Worm (Caenorhabditis elegans) whole organism, L1 larva: ENCODE measurements around the gene cdr-1.

Experiments used
- aly-2 ChIP-seq: fragments of 150-350 bp; optimal IDR thresholded peaks from 2 replicates; lab custom pipeline; 2014; ENCODE audit warnings: missing biosample characterization, missing genetic modification characterization
- dsc-1 ChIP-seq: sonication (generic microtip); optimal IDR thresholded peaks from 2 replicates; lab custom pipeline; 2016; ENCODE audit warnings: mild to moderate bottlenecking, missing genetic modification characterization, missing compliant biosample characterization
- egl-27 ChIP-seq, 2 experiments: fragments of 150-350 bp in 1 of 2; sonication (generic microtip); optimal IDR thresholded peaks; 3 replicates each; lab custom pipeline; 2017 to 2018; ENCODE audit warnings: missing biosample characterization in 2 of 2, missing genetic modification characterization in 2 of 2, missing genetic modification reagents in 2 of 2
- hlh-17 ChIP-seq: fragments of 200-800 bp; sonication (Bioruptor generic); optimal IDR thresholded peaks from 2 replicates; lab custom pipeline; 2018; ENCODE audit warnings: missing genetic modification characterization, mild to moderate bottlenecking, missing compliant biosample characterization, moderate library complexity, borderline replicate concordance
- mdl-1 ChIP-seq, 2 experiments: fragments of 150-350 bp; optimal IDR thresholded peaks; 2 replicates each; lab custom pipeline; 2014 to 2017; ENCODE audit warnings: missing biosample characterization in 2 of 2, missing genetic modification characterization in 2 of 2, inconsistent platforms in 1 of 2
- nhr-237 ChIP-seq: fragments of 150-350 bp; optimal IDR thresholded peaks from 2 replicates; lab custom pipeline; 2014; ENCODE audit warnings: missing biosample characterization, missing genetic modification characterization
- nhr-76 ChIP-seq: sonication (generic microtip); optimal IDR thresholded peaks from 2 replicates; lab custom pipeline; 2017; ENCODE audit warnings: missing biosample characterization, missing genetic modification characterization
- snpc-4 ChIP-seq: fragments of 150-350 bp; optimal IDR thresholded peaks from 2 replicates; lab custom pipeline; 2014; ENCODE audit warnings: missing biosample characterization, missing genetic modification characterization
- unc-62 ChIP-seq: fragments of 150-350 bp; optimal IDR thresholded peaks from 2 replicates; lab custom pipeline; 2014; ENCODE audit warnings: missing biosample characterization, missing genetic modification reagents, missing genetic modification characterization
- ztf-11 ChIP-seq, 2 experiments: sonication (generic microtip); optimal IDR thresholded peaks; 2 replicates each; lab custom pipeline; 2016 to 2017; ENCODE audit warnings: missing genetic modification characterization in 2 of 2, missing biosample characterization in 1 of 2, missing compliant biosample characterization in 1 of 2

DNA sequence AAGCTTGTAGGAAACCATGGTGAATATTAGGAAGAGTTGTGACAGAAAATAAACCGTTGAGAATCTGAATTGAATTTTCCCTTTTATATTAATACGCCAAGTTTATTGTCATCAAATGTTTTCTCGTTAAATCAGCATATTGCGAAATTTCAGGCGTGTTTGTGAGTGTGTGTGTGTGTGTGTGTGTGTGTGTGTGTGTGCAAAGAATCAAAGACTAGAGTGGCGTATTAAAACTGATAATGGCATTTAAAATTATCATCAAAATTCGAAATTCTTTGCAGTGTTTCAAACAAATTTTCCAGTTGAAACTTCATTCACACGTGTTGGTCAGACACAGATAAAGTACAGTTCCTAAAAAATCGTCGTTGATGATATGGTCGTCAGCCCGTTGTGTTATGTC is 5.2 kb upstream of the cdr-1 start, which contains the start of gene gst-38:
- TF ChIP-seq aly-2 (tag; lab: Kevin White, UChicago) = no peak
- no peak for TF ChIP-seq ztf-11 (tag; optimal IDR thresholded peaks at IDR 0.05; lab: Kevin White, UChicago)
- no peak for TF ChIP-seq nhr-237 (tag; lab: Kevin White, UChicago)
- TF ChIP-seq egl-27 (tag; optimal IDR thresholded peaks at IDR 0.05; lab: Kevin White, UChicago) = no peak
- TF ChIP-seq hlh-17 (GFP tag; lab: Kevin White, UChicago) = no peak
- TF ChIP-seq mdl-1 (tag; optimal IDR thresholded peaks at IDR 0.05; lab: Kevin White, UChicago) = no peak
- TF ChIP-seq unc-62 = no peak
- no peak for TF ChIP-seq dsc-1 (tag; lab: Kevin White, UChicago)
- TF ChIP-seq nhr-76 = no peak
- no peak for TF ChIP-seq snpc-4 (tag; lab: Kevin White, UChicago)
